Worm (Caenorhabditis elegans) whole organism, L1 larva: Measurements from ENCODE around the gene Y73F8A.22.
A peak's percentile ranks its signal among the peaks of the same experiment; 100 is the strongest.

Source experiments
- C16A3.4 ChIP-seq: fragments of 150-350 bp; optimal IDR thresholded peaks from 2 replicates; lab custom pipeline; 2014; ENCODE audit warnings: missing biosample characterization, missing genetic modification characterization
- aha-1 ChIP-seq: fragments of 150-350 bp; optimal IDR thresholded peaks from 2 replicates; lab custom pipeline; 2014; ENCODE audit warnings: missing biosample characterization, missing genetic modification characterization
- ces-1 ChIP-seq: fragments of 150-350 bp; optimal IDR thresholded peaks from 2 replicates; lab custom pipeline; 2014; ENCODE audit warnings: missing biosample characterization, missing genetic modification reagents, missing genetic modification characterization
- efl-1 ChIP-seq, 4 experiments: fragments of 150-350 bp; optimal IDR thresholded peaks in 3 of 4; peaks in 1 of 4; 1 replicate in 1 of 4; 2 replicates in 3 of 4; lab custom pipeline; 2014; ENCODE audit warnings: missing biosample characterization in 2 of 4, missing genetic modification characterization in 2 of 4, missing genetic modification reagents in 2 of 4
- lir-3 ChIP-seq: sonication (generic microtip); optimal IDR thresholded peaks from 2 replicates; lab custom pipeline; 2016; ENCODE audit warnings: mild to moderate bottlenecking, missing genetic modification characterization, moderate library complexity, missing compliant biosample characterization; ENCODE audit not compliant: poor library complexity
- mep-1 ChIP-seq: fragments of 150-350 bp; optimal IDR thresholded peaks from 2 replicates; lab custom pipeline; 2014; ENCODE audit warnings: missing biosample characterization, missing genetic modification characterization
- nhr-237 ChIP-seq: fragments of 150-350 bp; optimal IDR thresholded peaks from 2 replicates; lab custom pipeline; 2014; ENCODE audit warnings: missing biosample characterization, missing genetic modification characterization
- nhr-90 ChIP-seq: sonication (generic microtip); optimal IDR thresholded peaks from 2 replicates; lab custom pipeline; 2016; ENCODE audit warnings: mild to moderate bottlenecking, missing genetic modification characterization, missing compliant biosample characterization; ENCODE audit not compliant: poor library complexity
- pag-3 ChIP-seq: sonication (generic microtip); optimal IDR thresholded peaks from 2 replicates; lab custom pipeline; 2017; ENCODE audit warnings: missing genetic modification characterization, mild to moderate bottlenecking, missing compliant biosample characterization, antibody characterized with exemption, borderline replicate concordance; ENCODE audit not compliant: insufficient read depth
- snpc-4 ChIP-seq: fragments of 150-350 bp; optimal IDR thresholded peaks from 2 replicates; lab custom pipeline; 2014; ENCODE audit warnings: missing biosample characterization, missing genetic modification characterization
- ztf-11 ChIP-seq, 2 experiments: sonication (generic microtip); optimal IDR thresholded peaks; 2 replicates each; lab custom pipeline; 2016 to 2017; ENCODE audit warnings: missing genetic modification characterization in 2 of 2, missing biosample characterization in 1 of 2, missing compliant biosample characterization in 1 of 2

- TF ChIP-seq nhr-90 (tag; lab: Kevin White, UChicago) (no peak), ztf-11 (tag; optimal IDR thresholded peaks at IDR 0.05; lab: Kevin White, UChicago) (no peak), efl-1 (optimal IDR thresholded peaks at IDR 0.05; lab: Kevin White, UChicago) (no peak), efl-1 (GFP tag; optimal IDR thresholded peaks at IDR 0.05 in 1 of 2; lab: Kevin White, UChicago) (peak; percentile 38 to 49), ces-1 (GFP tag; lab: Kevin White, UChicago) (no peak), snpc-4 (tag; lab: Kevin White, UChicago) (no peak), C16A3.4 (tag; lab: Kevin White, UChicago) (no peak), pag-3 (tag; lab: Kevin White, UChicago) (no peak), aha-1 (tag; lab: Kevin White, UChicago) (no peak), mep-1 (tag; lab: Kevin White, UChicago) (no peak), lir-3 (tag; lab: Kevin White, UChicago) (no peak), nhr-237 (tag; lab: Kevin White, UChicago) (no peak)
These were observed 32.5 kb upstream of the Y73F8A.22 start, which contains the start of gene Y73F8A.26 for ce11 chrIV:15473588-15474271.
